Worm (Caenorhabditis elegans) whole organism, L2 larva: ENCODE measurements around the gene kin-20.

ENCODE experiments used
- elt-3 ChIP-seq: sonication (generic microtip); optimal IDR thresholded peaks from 2 replicates; lab custom pipeline; 2017; ENCODE audit warnings: missing biosample characterization, missing genetic modification characterization
- lsy-2 ChIP-seq, 2 experiments: fragments of 150-350 bp in 1 of 2; sonication (generic microtip) in 1 of 2; optimal IDR thresholded peaks; 2 replicates each; lab custom pipeline; 2014 to 2017; ENCODE audit warnings: missing biosample characterization in 2 of 2, missing genetic modification characterization in 2 of 2
- skn-1 ChIP-seq: sonication (generic microtip); optimal IDR thresholded peaks from 2 replicates; lab custom pipeline; 2017; ENCODE audit warnings: missing biosample characterization, missing genetic modification characterization

- TF ChIP-seq elt-3 (tag; lab: Kevin White, UChicago) (no peak), skn-1 (tag; lab: Kevin White, UChicago) (no peak), lsy-2 (tag; optimal IDR thresholded peaks at IDR 0.05; lab: Kevin White, UChicago) (no peak)
Measured at ce11 chrX:15285554-15285953, 8.0 kb upstream of the kin-20 start.
